Fruit fly (Drosophila melanogaster): ENCODE measurements around the gene CG6659.
A peak's percentile ranks its signal among the peaks of the same experiment; 100 is the strongest.

CG6659 gene

DNA sequence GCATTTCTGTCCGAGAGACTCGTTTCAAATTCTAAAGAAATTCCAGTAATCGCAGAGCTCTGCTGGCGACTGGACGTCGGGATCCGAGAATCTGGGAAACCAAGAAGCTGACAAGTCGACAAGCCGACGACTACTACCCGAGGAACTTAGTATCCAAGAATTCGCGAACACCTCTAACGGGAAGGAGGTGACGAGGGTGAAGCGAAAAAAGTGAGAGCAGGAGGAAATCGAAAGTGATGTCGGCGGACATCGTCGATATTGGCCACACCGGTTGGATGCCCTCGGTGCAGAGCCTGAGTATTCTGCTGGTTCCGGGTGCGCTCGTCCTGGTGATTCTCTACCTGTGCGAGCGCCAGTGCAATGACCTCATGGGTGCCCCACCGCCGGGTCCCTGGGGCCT, 28.6 kb upstream of the CG6659 start, which contains the start of gene phtm:
phtm (plus strand) TSS at position 41 of the 400 bp plus-strand sequence.
- TF ChIP-seq CG1620 (GFP tag; optimal IDR thresholded peaks at IDR 0.05): no peak
- TF ChIP-seq CG14711 (tag; optimal IDR thresholded peaks at IDR 0.05): no peak
- no peak for TF ChIP-seq tj (GFP tag; optimal IDR thresholded peaks at IDR 0.05)
- TF ChIP-seq cic (GFP tag; optimal IDR thresholded peaks at IDR 0.05): no peak
- no peak for TF ChIP-seq ovo (GFP tag; optimal IDR thresholded peaks at IDR 0.05)
- no peak for TF ChIP-seq CG33017 (tag; optimal IDR thresholded peaks at IDR 0.05)
- no peak for TF ChIP-seq kay (GFP tag; ENCODE audit: borderline replicate concordance)
- TF ChIP-seq toe (GFP tag; optimal IDR thresholded peaks at IDR 0.05): no peak
- no peak for TF ChIP-seq CG7101 (tag; optimal IDR thresholded peaks at IDR 0.05)
- TF ChIP-seq CG11617 (GFP tag; optimal IDR thresholded peaks at IDR 0.05): no peak
- TF ChIP-seq CG7045 (GFP tag; optimal IDR thresholded peaks at IDR 0.05): no peak
- TF ChIP-seq Clk (GFP tag; optimal IDR thresholded peaks at IDR 0.05): no peak
- no peak for TF ChIP-seq bab1 (GFP tag; optimal IDR thresholded peaks at IDR 0.05)

DNA sequence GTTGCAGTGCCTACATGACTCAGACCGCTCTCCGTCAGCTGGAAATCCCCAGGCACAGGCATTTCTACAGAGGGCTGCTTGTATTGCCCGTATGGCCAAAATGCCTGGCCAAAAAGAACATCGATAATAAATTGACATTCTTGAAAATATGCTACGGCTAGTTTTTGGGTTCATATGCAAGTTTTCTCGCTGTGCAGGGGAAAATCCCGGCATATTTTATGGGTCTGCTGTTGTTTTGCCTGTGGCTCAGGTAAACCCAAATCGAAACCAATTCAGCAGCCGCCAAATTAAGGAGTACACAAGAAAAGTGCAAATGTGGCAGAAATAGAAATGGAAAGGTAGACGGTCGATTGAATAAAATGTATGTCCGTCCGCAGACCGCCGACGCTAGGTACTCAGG, 27.8 kb upstream of the CG6659 start:
- TF ChIP-seq CG11617 (GFP tag; optimal IDR thresholded peaks at IDR 0.05): no peak
- no peak for TF ChIP-seq CG7101 (tag; optimal IDR thresholded peaks at IDR 0.05)
- no peak for TF ChIP-seq cic (GFP tag; optimal IDR thresholded peaks at IDR 0.05)
- TF ChIP-seq cnc (optimal IDR thresholded peaks at IDR 0.05): no peak

DNA sequence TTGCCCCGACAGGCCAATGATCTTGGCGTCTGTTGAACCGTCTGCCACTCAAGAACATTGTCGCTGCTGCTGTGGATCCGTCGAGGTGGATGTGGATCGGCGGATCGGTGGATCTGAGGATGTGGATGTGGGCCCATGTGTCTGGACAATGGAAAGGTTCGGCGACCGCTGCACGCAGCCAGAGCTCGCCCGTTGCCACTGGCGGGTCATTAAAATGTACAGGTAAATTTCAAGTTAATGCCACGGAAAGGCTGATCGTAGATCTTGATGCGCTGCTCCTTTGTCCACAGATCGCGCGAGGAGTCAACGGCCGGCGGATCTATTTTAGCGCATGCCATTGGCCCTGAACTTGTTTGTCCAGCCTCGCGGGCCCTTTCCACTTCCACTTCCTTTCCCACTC, 27.4 kb upstream of the CG6659 start:
- TF ChIP-seq CG11617 (GFP tag; optimal IDR thresholded peaks at IDR 0.05) (no peak), CG5204 (GFP tag; optimal IDR thresholded peaks at IDR 0.05) (no peak), CG33017 (tag; optimal IDR thresholded peaks at IDR 0.05) (no peak), Hr96 (GFP tag; optimal IDR thresholded peaks at IDR 0.05) (no peak), cnc (optimal IDR thresholded peaks at IDR 0.05) (no peak), bab1 (GFP tag; optimal IDR thresholded peaks at IDR 0.05) (no peak), Clk (GFP tag; optimal IDR thresholded peaks at IDR 0.05) (no peak), toe (GFP tag; optimal IDR thresholded peaks at IDR 0.05) (no peak), kay (GFP tag; ENCODE audit: borderline replicate concordance) (no peak), CG1620 (GFP tag; optimal IDR thresholded peaks at IDR 0.05) (no peak), ovo (GFP tag; optimal IDR thresholded peaks at IDR 0.05) (no peak), Mnt (GFP tag; optimal IDR thresholded peaks at IDR 0.05) (no peak)

DNA sequence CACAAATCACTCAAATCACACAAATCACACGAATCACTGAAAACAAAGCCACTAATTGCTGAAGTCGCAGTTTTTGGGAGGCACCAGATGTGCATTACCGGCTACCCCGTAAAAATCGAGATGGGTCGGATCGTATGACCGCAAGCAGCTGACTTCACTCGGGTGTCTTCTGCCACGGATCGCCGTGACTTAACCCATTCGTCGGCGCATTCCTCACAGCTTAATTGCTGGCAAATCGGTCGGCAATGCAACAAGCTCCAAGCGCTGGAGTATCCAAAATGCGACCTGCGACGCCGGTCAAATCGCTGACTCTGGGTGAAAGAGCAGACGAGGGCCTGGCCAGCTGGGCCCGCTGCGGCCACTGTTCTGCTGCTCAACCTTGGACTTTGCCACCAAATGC, 25.7 kb upstream of the CG6659 start:
- no peak for TF ChIP-seq CG11617 (GFP tag; optimal IDR thresholded peaks at IDR 0.05)
- peak; percentile 94 for TF ChIP-seq tj (GFP tag; optimal IDR thresholded peaks at IDR 0.05)
- TF ChIP-seq CG7101 (tag; optimal IDR thresholded peaks at IDR 0.05): no peak

DNA sequence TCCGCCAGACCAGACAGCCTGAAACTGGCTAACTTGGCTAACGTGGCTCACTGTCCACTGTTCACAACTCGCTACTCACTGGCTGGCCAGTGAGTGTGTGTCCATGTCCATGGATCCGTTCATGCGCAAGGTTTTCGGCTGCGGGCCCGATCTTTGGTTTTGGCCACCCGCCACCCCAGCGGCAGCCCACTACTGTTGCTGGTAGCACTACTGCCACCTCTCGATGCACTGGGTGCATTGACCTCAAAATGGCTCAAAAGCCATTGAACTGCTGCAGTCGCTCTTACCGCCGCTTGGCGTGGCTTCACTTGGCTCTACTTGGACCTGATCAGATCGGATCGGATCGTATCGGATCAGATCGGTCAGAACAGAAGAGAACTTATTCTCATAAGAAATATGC, 24.3 kb upstream of the CG6659 start:
- TF ChIP-seq kay (GFP tag; ENCODE audit: borderline replicate concordance): no peak
- TF ChIP-seq Hr96 (GFP tag; optimal IDR thresholded peaks at IDR 0.05): no peak
- no peak for TF ChIP-seq CG7045 (GFP tag; optimal IDR thresholded peaks at IDR 0.05)
- TF ChIP-seq cnc (optimal IDR thresholded peaks at IDR 0.05): no peak
- no peak for TF ChIP-seq CG12768 (GFP tag; optimal IDR thresholded peaks at IDR 0.05)
- TF ChIP-seq ovo (GFP tag; optimal IDR thresholded peaks at IDR 0.05): no peak
- no peak for TF ChIP-seq CG7101 (tag; optimal IDR thresholded peaks at IDR 0.05)
- no peak for TF ChIP-seq pad (GFP tag; optimal IDR thresholded peaks at IDR 0.05)
- no peak for TF ChIP-seq Clk (GFP tag; optimal IDR thresholded peaks at IDR 0.05)
- no peak for TF ChIP-seq CG11617 (GFP tag; optimal IDR thresholded peaks at IDR 0.05)
- TF ChIP-seq CG5204 (GFP tag; optimal IDR thresholded peaks at IDR 0.05): no peak
- no peak for TF ChIP-seq tj (GFP tag; optimal IDR thresholded peaks at IDR 0.05)
- TF ChIP-seq CG33017 (tag; optimal IDR thresholded peaks at IDR 0.05): no peak
- TF ChIP-seq bab1 (GFP tag; optimal IDR thresholded peaks at IDR 0.05): no peak
- no peak for TF ChIP-seq cic (GFP tag; optimal IDR thresholded peaks at IDR 0.05)
- TF ChIP-seq CG14711 (tag; optimal IDR thresholded peaks at IDR 0.05): no peak
- no peak for TF ChIP-seq Mnt (GFP tag; optimal IDR thresholded peaks at IDR 0.05)
- TF ChIP-seq CG1620 (GFP tag; optimal IDR thresholded peaks at IDR 0.05): no peak

DNA sequence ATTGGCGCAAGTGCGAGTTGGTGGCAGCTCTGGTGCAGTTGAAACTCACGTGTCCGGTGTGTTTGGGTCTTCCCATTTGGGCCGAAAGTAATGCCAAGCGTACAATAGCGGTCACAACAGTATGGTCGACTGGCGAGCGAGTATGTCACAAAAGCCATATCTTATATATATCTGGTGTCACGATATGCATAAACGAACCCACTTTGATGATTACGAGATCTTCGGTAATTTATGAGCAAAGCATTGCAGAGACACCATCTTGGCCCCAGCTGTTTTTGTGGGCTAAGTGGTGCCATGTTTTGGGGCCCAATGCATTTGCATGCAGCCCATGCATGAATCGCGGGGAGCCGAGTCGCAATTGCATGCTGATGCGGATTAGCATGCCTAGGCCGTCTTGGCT, 21.8 kb upstream of the CG6659 start:
- TF ChIP-seq kay (GFP tag; ENCODE audit: borderline replicate concordance): no peak
- no peak for TF ChIP-seq toe (GFP tag; optimal IDR thresholded peaks at IDR 0.05)

DNA sequence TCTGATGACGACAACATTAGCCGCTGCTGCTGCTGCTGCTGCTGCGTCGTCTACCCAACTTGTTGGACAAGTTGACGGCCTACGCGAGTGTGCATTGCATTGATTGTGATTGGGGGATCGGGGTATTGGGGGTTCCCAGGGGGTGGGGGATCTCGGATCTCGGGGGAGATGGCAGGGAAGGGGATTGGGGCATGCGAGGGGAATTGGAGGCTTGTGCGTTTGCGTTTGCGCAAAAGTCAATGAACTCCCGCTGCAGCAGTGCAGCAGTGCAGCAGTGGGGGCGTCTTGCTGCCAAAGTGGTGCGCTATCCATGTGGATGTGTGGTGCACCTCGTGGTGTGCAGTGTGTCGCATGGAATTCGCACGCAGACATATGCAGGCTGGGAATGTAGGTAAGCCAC, 19.7 kb upstream of the CG6659 start:
- TF ChIP-seq cic (GFP tag; optimal IDR thresholded peaks at IDR 0.05) (no peak), CG1620 (GFP tag; optimal IDR thresholded peaks at IDR 0.05) (no peak), Hr96 (GFP tag; optimal IDR thresholded peaks at IDR 0.05) (no peak), cnc (optimal IDR thresholded peaks at IDR 0.05) (no peak)

DNA sequence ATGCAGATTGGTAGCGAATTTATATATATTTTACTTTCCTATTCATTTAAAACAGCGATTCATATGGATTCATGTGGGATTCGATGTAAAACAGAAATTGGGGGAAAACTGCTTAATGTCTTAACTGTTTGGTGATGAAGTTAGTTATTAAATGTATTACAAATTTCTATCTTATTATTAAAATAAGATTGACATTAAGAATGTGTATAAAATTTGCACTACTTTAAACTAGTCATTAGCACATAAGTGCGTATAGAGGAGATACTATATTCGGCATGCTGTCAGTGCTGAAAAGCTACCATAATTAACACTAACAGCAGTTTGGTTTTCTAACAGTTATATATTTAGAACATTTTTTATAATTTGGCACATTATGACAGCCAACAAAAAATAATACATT, 18.6 kb upstream of the CG6659 start:
- TF ChIP-seq cic (GFP tag; optimal IDR thresholded peaks at IDR 0.05) (no peak), tj (GFP tag; optimal IDR thresholded peaks at IDR 0.05) (no peak), CG11617 (GFP tag; optimal IDR thresholded peaks at IDR 0.05) (no peak), CG33017 (tag; optimal IDR thresholded peaks at IDR 0.05) (no peak), pad (GFP tag; optimal IDR thresholded peaks at IDR 0.05) (no peak), Crg-1 (GFP tag; optimal IDR thresholded peaks at IDR 0.05) (no peak), Clk (GFP tag; optimal IDR thresholded peaks at IDR 0.05) (no peak), kay (GFP tag; ENCODE audit: borderline replicate concordance) (no peak), CG7101 (tag; optimal IDR thresholded peaks at IDR 0.05) (no peak), CG5204 (GFP tag; optimal IDR thresholded peaks at IDR 0.05) (no peak), bab1 (GFP tag; optimal IDR thresholded peaks at IDR 0.05) (no peak), CG12768 (GFP tag; optimal IDR thresholded peaks at IDR 0.05) (no peak), CG7045 (GFP tag; optimal IDR thresholded peaks at IDR 0.05) (no peak), Hr96 (GFP tag; optimal IDR thresholded peaks at IDR 0.05) (no peak), toe (GFP tag; optimal IDR thresholded peaks at IDR 0.05) (no peak), cnc (optimal IDR thresholded peaks at IDR 0.05) (no peak), CG1620 (GFP tag; optimal IDR thresholded peaks at IDR 0.05) (no peak)

Data from whole organism, adult.